Worm (Caenorhabditis elegans) whole organism, mixed stage, embryonic: ENCODE data around the gene fbxa-59.

Experiments
- elt-1 ChIP-seq: sonication (generic microtip); optimal IDR thresholded peaks from 2 replicates; lab custom pipeline; 2017; ENCODE audit warnings: missing genetic modification characterization, mild to moderate bottlenecking, missing compliant biosample characterization, antibody characterized with exemption, moderate library complexity, borderline replicate concordance; ENCODE audit not compliant: insufficient read depth
- lsy-2 ChIP-seq: fragments of 150-350 bp; optimal IDR thresholded peaks from 2 replicates; lab custom pipeline; 2014; ENCODE audit warnings: missing biosample characterization, missing genetic modification characterization
- snpc-4 ChIP-seq: fragments of 150-350 bp; optimal IDR thresholded peaks from 2 replicates; lab custom pipeline; 2014; ENCODE audit warnings: missing biosample characterization, missing genetic modification characterization
- unc-62 ChIP-seq: fragments of 150-350 bp; optimal IDR thresholded peaks from 2 replicates; lab custom pipeline; 2014; ENCODE audit warnings: missing biosample characterization, missing genetic modification reagents, missing genetic modification characterization

ce11 chrIII:950472-950871 lies 7.2 kb upstream of the fbxa-59 start, which contains the start of the genes fbxa-67 and fbxa-11:
- TF ChIP-seq snpc-4 (tag; lab: Kevin White, UChicago) = no peak
- TF ChIP-seq lsy-2 = no peak
- TF ChIP-seq unc-62 (GFP tag; lab: Kevin White, UChicago) = no peak
- TF ChIP-seq elt-1 (tag; lab: Kevin White, UChicago) = no peak
